Fruit fly (Drosophila melanogaster): Measurements from ENCODE around the gene jvl.
A peak's percentile ranks its signal among the peaks of the same experiment; 100 is the strongest.

The jvl gene

DNA sequence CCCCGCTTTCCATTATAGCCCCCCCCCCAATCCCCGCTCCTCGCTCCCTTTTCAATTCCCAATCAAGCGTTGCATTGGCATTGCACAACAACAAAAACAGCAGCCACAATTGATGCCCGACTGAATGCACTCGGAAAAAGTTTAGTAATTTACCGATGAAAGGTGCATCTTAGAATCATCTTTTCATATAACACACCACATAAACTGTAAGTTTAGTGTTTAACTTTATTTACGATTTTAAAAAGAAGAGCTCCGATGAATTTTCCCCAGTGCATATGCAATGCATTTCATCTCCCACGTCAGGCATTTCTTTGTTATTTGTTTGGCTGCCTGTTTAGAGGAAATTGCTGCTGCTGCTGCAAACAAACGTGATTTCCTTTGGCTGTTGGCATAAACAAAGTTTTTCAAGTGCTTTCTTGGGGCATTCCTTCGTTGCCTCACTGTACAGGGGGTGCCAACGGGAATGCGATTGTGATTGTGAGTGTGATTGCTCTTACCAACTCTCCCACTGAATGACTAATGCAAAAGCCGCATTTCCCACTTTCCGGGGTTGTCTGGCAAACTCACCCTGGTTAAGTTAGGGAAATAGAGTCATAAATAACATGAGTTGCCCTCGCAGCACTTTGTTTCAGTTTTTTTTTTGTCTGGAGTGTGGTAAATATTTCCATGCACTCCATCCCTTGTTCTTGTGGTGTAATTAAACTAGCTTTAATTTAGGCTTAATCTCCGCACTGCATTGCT is 49.0 kb upstream of the jvl start (continued):
- TF ChIP-seq slou (GFP tag; optimal IDR thresholded peaks at IDR 0.05) (no peak), CG12769 (tag; optimal IDR thresholded peaks at IDR 0.05) (peak; percentile 21), CG17802 (tag; optimal IDR thresholded peaks at IDR 0.05) (peak; percentile 57), lmd (GFP tag; IDR thresholded peaks at IDR 0.05) (peak; percentile 61; the same call in 1 of the 2 replicates), CG8388 (GFP tag; optimal IDR thresholded peaks at IDR 0.05) (peak; percentile 84), CG4730 (GFP tag; IDR thresholded peaks at IDR 0.05) (peak; percentile 31; the same call in 1 of the 2 replicates), CG2875 (GFP tag; optimal IDR thresholded peaks at IDR 0.05) (peak; percentile 75), nom (GFP tag; optimal IDR thresholded peaks at IDR 0.05) (peak; percentile 28), CG10366 (GFP tag; IDR thresholded peaks at IDR 0.05) (peak; percentile 45; the same call in 1 of the 2 replicates), grau (tag; optimal IDR thresholded peaks at IDR 0.05) (peak; percentile 58), NfI (GFP tag; optimal IDR thresholded peaks at IDR 0.05) (peak; percentile 36), BEAF-32 (GFP tag; optimal IDR thresholded peaks at IDR 0.05) (no peak), repo (GFP tag; optimal IDR thresholded peaks at IDR 0.05) (peak; percentile 44), CG4820 (GFP tag; optimal IDR thresholded peaks at IDR 0.05) (peak; percentile 73), HHEX (GFP tag; optimal IDR thresholded peaks at IDR 0.05) (peak; percentile 35), shn (GFP tag; optimal IDR thresholded peaks at IDR 0.05) (peak; percentile 50), CG43689 (GFP tag; IDR thresholded peaks at IDR 0.05) (no peak), CG11093 (GFP tag; IDR thresholded peaks at IDR 0.05) (0 out of 3 replicates have a peak, but pooled peaks have one; percentile 51), CG2129 (GFP tag; IDR thresholded peaks at IDR 0.05; ENCODE audit: partially characterized antibody) (no peak), CG15696 (tag; optimal IDR thresholded peaks at IDR 0.05) (peak; percentile 62), zf30C (GFP tag; optimal IDR thresholded peaks at IDR 0.05) (peak; percentile 68), CG14441 (GFP tag; IDR thresholded peaks at IDR 0.05) (peak; percentile 12; the same call in 1 of the 2 replicates), inv (GFP tag; IDR thresholded peaks at IDR 0.05; ENCODE audit: partially characterized antibody) (no peak), CG18764 (GFP tag; optimal IDR thresholded peaks at IDR 0.05) (peak; percentile 35), trem (tag; optimal IDR thresholded peaks at IDR 0.05) (peak; percentile 60), CG14965 (GFP tag; optimal IDR thresholded peaks at IDR 0.05; ENCODE audit: borderline replicate concordance) (peak; percentile 9), CG6689 (GFP tag; IDR thresholded peaks at IDR 0.05) (peak; percentile 71; the same call in 1 of the 2 replicates), D19B (GFP tag; optimal IDR thresholded peaks at IDR 0.05) (no peak), zen (tag; optimal IDR thresholded peaks at IDR 0.05) (peak; percentile 48), Spps (tag; optimal IDR thresholded peaks at IDR 0.05) (peak; percentile 82), CG17359 (tag; optimal IDR thresholded peaks at IDR 0.05) (peak; percentile 71), CG31388 (GFP tag; optimal IDR thresholded peaks at IDR 0.05) (peak; percentile 37), fu2 (GFP tag; optimal IDR thresholded peaks at IDR 0.05) (no peak), tx (GFP tag; optimal IDR thresholded peaks at IDR 0.05) (no peak), CG12299 (tag; optimal IDR thresholded peaks at IDR 0.05) (no peak), CG4404 (GFP tag; IDR thresholded peaks at IDR 0.05) (no peak), Asciz (GFP tag; optimal IDR thresholded peaks at IDR 0.05) (peak; percentile 64), Stat92E (GFP tag; optimal IDR thresholded peaks at IDR 0.05) (peak in 1 of 3 experiments; percentile 55), NC2β (GFP tag; optimal IDR thresholded peaks at IDR 0.05) (peak; percentile 63), dati (GFP tag; IDR thresholded peaks at IDR 0.05) (no peak), croc (GFP tag; conservative IDR thresholded peaks at IDR 0.05) (peak; percentile 52; the same call in 2 of the 3 replicates), CG15514 (GFP tag; optimal IDR thresholded peaks at IDR 0.05) (no peak), br (optimal IDR thresholded peaks at IDR 0.05) (no peak), CG11247 (GFP tag; IDR thresholded peaks at IDR 0.05) (0 out of 2 replicates have a peak, but pooled peaks have one; percentile 19), pnt (GFP tag; optimal IDR thresholded peaks at IDR 0.05) (peak; percentile 58), CG18011 (GFP tag; optimal IDR thresholded peaks at IDR 0.05) (no peak), ro (GFP tag; IDR thresholded peaks at IDR 0.05) (peak; percentile 51; the same call in 1 of the 2 replicates), CG6254 (GFP tag; optimal IDR thresholded peaks at IDR 0.05) (peak; percentile 82)

Data from whole organism, embryonic.